Fruit fly (Drosophila melanogaster) Kc167 (cell line): Measurements from ENCODE around the gene kkv.

ENCODE experiments used
- Myc ChIP-seq: fragments of >200 bp; optimal IDR thresholded peaks from 2 replicates; lab custom pipeline; 2017; ENCODE audit warnings: missing external identifiers
- Sin3A ChIP-seq: fragments of >200 bp; optimal IDR thresholded peaks from 2 replicates; lab custom pipeline; 2018; ENCODE audit warnings: missing external identifiers
- h ChIP-seq: fragments of >200 bp; optimal IDR thresholded peaks from 3 replicates; lab custom pipeline; 2018; ENCODE audit warnings: missing external identifiers
- insv ChIP-seq: fragments of >200 bp; optimal IDR thresholded peaks from 3 replicates; lab custom pipeline; 2018; ENCODE audit warnings: missing external identifiers
- psq ChIP-seq: fragments of >200 bp; optimal IDR thresholded peaks from 2 replicates; lab custom pipeline; 2017; ENCODE audit warnings: missing external identifiers
- ttk ChIP-seq: sonication (Bioruptor generic); optimal IDR thresholded peaks from 2 replicates; lab custom pipeline; 2017; ENCODE audit warnings: missing external identifiers

- no peak for TF ChIP-seq Myc (lab: Kevin White, UChicago)
- no peak for TF ChIP-seq Sin3A (lab: Kevin White, UChicago)
- no peak for TF ChIP-seq insv (lab: Kevin White, UChicago)
- no peak for TF ChIP-seq ttk (lab: Kevin White, UChicago)
- TF ChIP-seq psq (lab: Kevin White, UChicago) = no peak
- TF ChIP-seq h (lab: Kevin White, UChicago) = no peak
Measured at dm6 chr3R:5438750-5439149, 46.1 kb upstream of the kkv start.
